Worm (Caenorhabditis elegans) whole organism, midembryonic: ENCODE results near the gene lec-1.

Experiments used
- flt-1 ChIP-seq: fragments of 200-800 bp; sonication (Bioruptor generic); IDR thresholded peaks from 2 replicates; pipeline ENCODE4 v1.3.6; 2022; ENCODE audit warnings: missing genetic modification characterization, missing compliant biosample characterization
- klf-2 ChIP-seq: fragments of 200-800 bp; sonication (Bioruptor generic); conservative IDR thresholded peaks from 2 replicates; pipeline ENCODE4 v1.3.6; 2022; ENCODE audit warnings: missing genetic modification reagents, missing genetic modification characterization, missing compliant biosample characterization
- med-1 ChIP-seq: sonication (generic microtip); optimal IDR thresholded peaks from 2 replicates; lab custom pipeline; 2017; ENCODE audit warnings: missing genetic modification characterization, mild to moderate bottlenecking, missing compliant biosample characterization, antibody characterized with exemption, missing genetic modification reagents; ENCODE audit not compliant: insufficient read depth
- ztf-23 ChIP-seq: fragments of 200-800 bp; sonication (Bioruptor generic); IDR thresholded peaks from 2 replicates; pipeline ENCODE4 v1.3.6; 2022; ENCODE audit warnings: missing genetic modification reagents, missing genetic modification characterization, missing compliant biosample characterization

ce11 chrII:13152409-13152808 is 42.9 kb upstream of the lec-1 start:
- TF ChIP-seq klf-2 (GFP tag; lab: Robert Waterston, UW) (no peak), ztf-23 (no peak), med-1 (GFP tag; lab: Kevin White, UChicago) (no peak), flt-1 (GFP tag; lab: Robert Waterston, UW) (no peak)
